Fruit fly (Drosophila melanogaster) whole organism, embryonic: ENCODE results near the gene hob.

ENCODE experiments used
- CG14014 ChIP-seq: fragments of 200-800 bp; sonication (Bioruptor generic); IDR thresholded peaks from 2 replicates; pipeline ENCODE4 v1.3.6; 2022; ENCODE audit warnings: missing biosample characterization, missing genetic modification characterization
- CG15011 ChIP-seq: fragments of 200-800 bp; sonication (Bioruptor generic); optimal IDR thresholded peaks from 3 replicates; lab custom pipeline; 2018; ENCODE audit warnings: missing biosample characterization, mild to moderate bottlenecking, missing genetic modification characterization
- CG15696 ChIP-seq: fragments of 200-800 bp; sonication (Bioruptor generic); optimal IDR thresholded peaks from 2 replicates; lab custom pipeline; 2019; ENCODE audit warnings: missing biosample characterization, mild to moderate bottlenecking, missing genetic modification characterization, moderate library complexity
- CG16863 ChIP-seq: fragments of 200-800 bp; sonication (Bioruptor generic); optimal IDR thresholded peaks from 3 replicates; lab custom pipeline; 2016; ENCODE audit warnings: missing biosample characterization, missing genetic modification characterization
- CG17612 ChIP-seq: fragments of 200-800 bp; sonication (Bioruptor generic); IDR thresholded peaks from 2 replicates; pipeline ENCODE4 v1.3.6; 2022; ENCODE audit warnings: missing biosample characterization, missing genetic modification characterization
- CG2120 ChIP-seq: fragments of 200-800 bp; sonication (Bioruptor generic); optimal IDR thresholded peaks from 3 replicates; lab custom pipeline; 2016; ENCODE audit warnings: missing biosample characterization, missing genetic modification characterization
- CG2129 ChIP-seq: fragments of 200-800 bp; sonication (Bioruptor generic); IDR thresholded peaks from 2 replicates; pipeline ENCODE4 v1.3.6; 2022; ENCODE audit warnings: missing biosample characterization, missing genetic modification characterization; ENCODE audit not compliant: partially characterized antibody
- CG3995 ChIP-seq: fragments of 200-800 bp; sonication (Bioruptor generic); optimal IDR thresholded peaks from 3 replicates; lab custom pipeline; 2016; ENCODE audit warnings: missing biosample characterization, missing genetic modification characterization
- CG6683 ChIP-seq: fragments of 200-800 bp; sonication (Bioruptor generic); optimal IDR thresholded peaks from 2 replicates; lab custom pipeline; 2017; ENCODE audit warnings: missing biosample characterization, mild to moderate bottlenecking, missing genetic modification characterization, missing genetic modification reagents
- dmrt11E ChIP-seq: fragments of 200-800 bp; sonication (Bioruptor generic); optimal IDR thresholded peaks from 3 replicates; lab custom pipeline; 2018; ENCODE audit warnings: missing biosample characterization, mild to moderate bottlenecking, missing genetic modification characterization, moderate library complexity
- fru ChIP-seq: fragments of >200 bp; optimal IDR thresholded peaks from 2 replicates; lab custom pipeline; 2017
- fu2 ChIP-seq: fragments of 200-800 bp; sonication (Bioruptor generic); optimal IDR thresholded peaks from 2 replicates; lab custom pipeline; 2016; ENCODE audit warnings: missing biosample characterization, missing genetic modification characterization
- lola ChIP-seq, 3 experiments: fragments of >200 bp in 2 of 3; fragments of 200-800 bp in 1 of 3; sonication (Bioruptor generic) in 1 of 3; optimal IDR thresholded peaks; 2 replicates each; lab custom pipeline; 2017 to 2019; ENCODE audit warnings: missing biosample characterization in 3 of 3, missing genetic modification characterization in 3 of 3, mild to moderate bottlenecking in 1 of 3, moderate library complexity in 1 of 3
- lov ChIP-seq, 2 experiments: fragments of 200-800 bp in 1 of 2; fragments of >200 bp in 1 of 2; sonication (Bioruptor generic) in 1 of 2; IDR thresholded peaks in 1 of 2; optimal IDR thresholded peaks in 1 of 2; 2 replicates in 1 of 2; 3 replicates in 1 of 2; pipeline versions ENCODE4 v1.3.6 to Lab custom; 2017 to 2022; ENCODE audit warnings: missing biosample characterization in 1 of 2, missing genetic modification characterization in 1 of 2

dm6 chr3L:3177872-3178271 lies 40.8 kb downstream of the hob start:
- TF ChIP-seq CG15011 (GFP tag; lab: Kevin White, UChicago) (no peak), CG14014 (GFP tag; lab: Robert Waterston, UW) (no peak), lov (optimal IDR thresholded peaks at IDR 0.05; lab: Kevin White, UChicago) (no peak), lov (GFP tag; IDR thresholded peaks at IDR 0.05; lab: Robert Waterston, UW) (no peak), CG17612 (GFP tag; lab: Robert Waterston, UW) (no peak), CG2120 (GFP tag; lab: Kevin White, UChicago) (no peak), dmrt11E (tag; lab: Kevin White, UChicago) (no peak), CG16863 (no peak), CG6683 (no peak), lola (GFP tag; optimal IDR thresholded peaks at IDR 0.05; lab: Kevin White, UChicago) (no peak), CG2129 (GFP tag; lab: Robert Waterston, UW) (no peak), CG15696 (no peak), CG3995 (GFP tag; lab: Kevin White, UChicago) (no peak), fu2 (GFP tag; lab: Kevin White, UChicago) (no peak), fru (lab: Kevin White, UChicago) (no peak)
